Worm (Caenorhabditis elegans) whole organism, L2 larva: Measurements from ENCODE around the gene nceh-1.

ENCODE experiments used
- R02D3.7 ChIP-seq: fragments of 150-350 bp; optimal IDR thresholded peaks from 2 replicates; lab custom pipeline; 2014; ENCODE audit warnings: missing biosample characterization, missing genetic modification characterization
- aly-2 ChIP-seq: fragments of 150-350 bp; optimal IDR thresholded peaks from 2 replicates; lab custom pipeline; 2014; ENCODE audit warnings: missing biosample characterization, missing genetic modification characterization
- dmd-4 ChIP-seq: sonication (generic microtip); optimal IDR thresholded peaks from 2 replicates; lab custom pipeline; 2017; ENCODE audit warnings: missing biosample characterization, missing genetic modification characterization
- lin-11 ChIP-seq: fragments of 150-350 bp; sonication (generic microtip); optimal IDR thresholded peaks from 2 replicates; lab custom pipeline; 2014; ENCODE audit warnings: missing biosample characterization, missing genetic modification characterization, inconsistent platforms, mixed read lengths
- lin-13 ChIP-seq: fragments of 150-350 bp; optimal IDR thresholded peaks from 2 replicates; lab custom pipeline; 2014; ENCODE audit warnings: missing biosample characterization, missing genetic modification reagents, missing genetic modification characterization
- mdl-1 ChIP-seq, 2 experiments: fragments of 150-350 bp in 1 of 2; sonication (generic microtip) in 1 of 2; optimal IDR thresholded peaks; 2 replicates each; lab custom pipeline; 2017; ENCODE audit warnings: missing biosample characterization in 2 of 2, missing genetic modification characterization in 2 of 2
- nhr-25 ChIP-seq: fragments of 150-350 bp; sonication (generic microtip); optimal IDR thresholded peaks from 3 replicates; lab custom pipeline; 2014; ENCODE audit warnings: missing biosample characterization, missing genetic modification characterization
- peb-1 ChIP-seq: fragments of 150-350 bp; optimal IDR thresholded peaks from 2 replicates; lab custom pipeline; 2014; ENCODE audit warnings: missing biosample characterization, missing genetic modification characterization
- sem-4 ChIP-seq: fragments of 150-350 bp; optimal IDR thresholded peaks from 2 replicates; lab custom pipeline; 2014; ENCODE audit warnings: missing biosample characterization, missing genetic modification reagents, missing genetic modification characterization
- unc-39 ChIP-seq: fragments of 150-350 bp; optimal IDR thresholded peaks from 2 replicates; lab custom pipeline; 2014; ENCODE audit warnings: missing biosample characterization, missing genetic modification characterization

DNA sequence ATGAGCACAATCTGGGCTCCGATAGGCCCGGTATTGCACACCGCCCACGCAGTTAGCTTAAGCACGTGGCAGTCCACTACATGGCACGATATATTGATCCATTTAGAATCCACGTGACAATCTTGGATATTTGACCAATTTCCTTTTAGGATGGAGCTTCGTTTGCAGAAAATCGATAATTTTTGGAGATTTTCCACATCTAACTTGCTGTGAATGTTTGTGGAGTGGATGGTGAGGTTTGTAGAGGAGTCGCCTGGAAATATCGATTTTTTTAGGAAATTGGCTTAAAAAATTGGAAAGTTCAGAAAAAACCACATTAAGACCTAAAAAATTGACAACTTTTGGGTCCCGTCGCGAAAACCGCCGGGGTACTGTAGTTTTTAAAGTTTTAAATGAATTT lies 39.9 kb upstream of the nceh-1 start:
- TF ChIP-seq dmd-4, result no peak
- no peak for TF ChIP-seq mdl-1 (tag; optimal IDR thresholded peaks at IDR 0.05; lab: Kevin White, UChicago)
- TF ChIP-seq lin-13 (GFP tag; lab: Kevin White, UChicago), result no peak
- TF ChIP-seq aly-2 (tag; lab: Kevin White, UChicago), result no peak
- no peak for TF ChIP-seq peb-1 (tag; lab: Kevin White, UChicago)
- TF ChIP-seq lin-11 (tag; lab: Kevin White, UChicago), result no peak
- TF ChIP-seq unc-39, result no peak
- TF ChIP-seq sem-4 (tag; lab: Kevin White, UChicago), result no peak
- TF ChIP-seq nhr-25 (tag; lab: Kevin White, UChicago), result no peak
- no peak for TF ChIP-seq R02D3.7
